Worm (Caenorhabditis elegans): ENCODE measurements around the gene B0454.5.

DNA sequence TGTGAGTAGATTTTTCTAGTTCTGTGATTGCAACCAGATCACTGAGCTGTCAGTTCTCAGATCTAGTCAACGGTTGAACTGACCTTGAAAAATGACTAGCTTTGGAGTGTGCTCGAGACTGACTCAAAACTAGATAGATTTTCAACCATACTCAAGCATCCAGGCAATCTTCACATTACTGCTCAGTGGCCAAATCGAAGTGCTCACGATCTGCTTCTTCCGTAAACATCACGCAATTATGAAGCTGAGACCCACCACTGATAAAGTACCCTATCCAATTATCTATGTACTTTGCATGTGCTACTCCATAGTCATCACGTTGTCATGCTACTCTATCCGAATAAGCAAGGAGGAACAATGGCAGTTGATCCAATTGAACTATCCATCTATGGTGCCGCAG is 12.7 kb downstream of the B0454.5 start:
- no peak for TF ChIP-seq egl-27 (tag; optimal IDR thresholded peaks at IDR 0.05)
- TF ChIP-seq ama-1 (optimal IDR thresholded peaks at IDR 0.05), result no peak
- no peak for TF ChIP-seq pqm-1 (tag; optimal IDR thresholded peaks at IDR 0.05)
- no peak for TF ChIP-seq nhr-11 (tag; optimal IDR thresholded peaks at IDR 0.05)
- TF ChIP-seq pha-4 (tag; optimal IDR thresholded peaks at IDR 0.05), result no peak
- TF ChIP-seq fkh-10 (GFP tag; optimal IDR thresholded peaks at IDR 0.05), result no peak
- no peak for TF ChIP-seq R02D3.7 (tag; optimal IDR thresholded peaks at IDR 0.05)
- no peak for TF ChIP-seq hmg-11 (tag; optimal IDR thresholded peaks at IDR 0.05)
- no peak for TF ChIP-seq unc-39 (tag; optimal IDR thresholded peaks at IDR 0.05)
- no peak for TF ChIP-seq fos-1 (tag; optimal IDR thresholded peaks at IDR 0.05)
- no peak for TF ChIP-seq nhr-237 (tag; optimal IDR thresholded peaks at IDR 0.05)
